Worm (Caenorhabditis elegans) whole organism, L1 larva: ENCODE measurements around the gene irld-49.
A peak's percentile ranks its signal among the peaks of the same experiment; 100 is the strongest.

ENCODE experiments used
- F16B12.6 ChIP-seq: fragments of 150-350 bp; optimal IDR thresholded peaks from 2 replicates; lab custom pipeline; 2014; ENCODE audit warnings: missing biosample characterization, missing genetic modification characterization
- alr-1 ChIP-seq: fragments of 200-800 bp; sonication (Bioruptor generic); optimal IDR thresholded peaks from 2 replicates; lab custom pipeline; 2018; ENCODE audit warnings: borderline replicate concordance, mild to moderate bottlenecking, missing genetic modification characterization, missing compliant biosample characterization
- ama-1 ChIP-seq: fragments of 150-350 bp; optimal IDR thresholded peaks from 2 replicates; lab custom pipeline; 2014
- ceh-63 ChIP-seq: fragments of 200-800 bp; sonication (Bioruptor generic); optimal IDR thresholded peaks from 2 replicates; lab custom pipeline; 2018; ENCODE audit warnings: mild to moderate bottlenecking, missing genetic modification characterization, missing compliant biosample characterization
- ceh-82 ChIP-seq, 3 experiments: fragments of 150-350 bp in 1 of 3; sonication (generic microtip) in 2 of 3; optimal IDR thresholded peaks; 2 replicates each; lab custom pipeline; 2014 to 2017; ENCODE audit warnings: missing biosample characterization in 3 of 3, missing genetic modification characterization in 3 of 3
- ceh-88 ChIP-seq: fragments of 200-800 bp; sonication (Bioruptor generic); IDR thresholded peaks from 2 replicates; pipeline ENCODE4 v1.3.6; 2022; ENCODE audit warnings: missing genetic modification characterization, missing compliant biosample characterization
- ces-1 ChIP-seq: fragments of 150-350 bp; optimal IDR thresholded peaks from 2 replicates; lab custom pipeline; 2014; ENCODE audit warnings: missing biosample characterization, missing genetic modification reagents, missing genetic modification characterization
- efl-1 ChIP-seq, 4 experiments: fragments of 150-350 bp; optimal IDR thresholded peaks in 3 of 4; peaks in 1 of 4; 1 replicate in 1 of 4; 2 replicates in 3 of 4; lab custom pipeline; 2014; ENCODE audit warnings: missing biosample characterization in 2 of 4, missing genetic modification characterization in 2 of 4, missing genetic modification reagents in 2 of 4
- egl-27 ChIP-seq, 2 experiments: fragments of 150-350 bp in 1 of 2; sonication (generic microtip); optimal IDR thresholded peaks; 3 replicates each; lab custom pipeline; 2017 to 2018; ENCODE audit warnings: missing biosample characterization in 2 of 2, missing genetic modification characterization in 2 of 2, missing genetic modification reagents in 2 of 2
- elt-2 ChIP-seq: sonication (generic microtip); optimal IDR thresholded peaks from 2 replicates; lab custom pipeline; 2016; ENCODE audit warnings: missing genetic modification characterization, mild to moderate bottlenecking, inconsistent platforms, missing compliant biosample characterization, missing genetic modification reagents
- elt-3 ChIP-seq, 6 experiments: fragments of 150-350 bp in 1 of 6; sonication (generic microtip); optimal IDR thresholded peaks; 2 replicates each; lab custom pipeline; 2017 to 2018; ENCODE audit warnings: missing biosample characterization in 6 of 6, missing genetic modification characterization in 6 of 6, inconsistent platforms in 1 of 6
- fkh-4 ChIP-seq: sonication (generic microtip); optimal IDR thresholded peaks from 2 replicates; lab custom pipeline; 2016; ENCODE audit warnings: missing compliant biosample characterization, missing genetic modification characterization, borderline replicate concordance
- grh-1 ChIP-seq: fragments of 200-800 bp; sonication (Bioruptor generic); IDR thresholded peaks from 2 replicates; pipeline ENCODE4 v1.3.6; 2022; ENCODE audit warnings: missing genetic modification reagents, missing genetic modification characterization, missing compliant biosample characterization
- hlh-17 ChIP-seq: fragments of 200-800 bp; sonication (Bioruptor generic); optimal IDR thresholded peaks from 2 replicates; lab custom pipeline; 2018; ENCODE audit warnings: missing genetic modification characterization, mild to moderate bottlenecking, missing compliant biosample characterization, moderate library complexity, borderline replicate concordance
- hpl-2 ChIP-seq: fragments of 150-350 bp; optimal IDR thresholded peaks from 2 replicates; lab custom pipeline; 2014; ENCODE audit warnings: missing biosample characterization, missing genetic modification reagents, missing genetic modification characterization
- irx-1 ChIP-seq: sonication (generic microtip); optimal IDR thresholded peaks from 2 replicates; lab custom pipeline; 2016; ENCODE audit warnings: missing genetic modification characterization, missing compliant biosample characterization
- jun-1 ChIP-seq: fragments of 150-350 bp; optimal IDR thresholded peaks from 2 replicates; lab custom pipeline; 2014; ENCODE audit warnings: missing biosample characterization, missing genetic modification reagents, missing genetic modification characterization
- lin-13 ChIP-seq: fragments of 150-350 bp; optimal IDR thresholded peaks from 2 replicates; lab custom pipeline; 2014; ENCODE audit warnings: missing biosample characterization, missing genetic modification reagents, missing genetic modification characterization
- lin-14 ChIP-seq: fragments of 200-800 bp; sonication (Bioruptor generic); optimal IDR thresholded peaks from 2 replicates; lab custom pipeline; 2018; ENCODE audit warnings: mild to moderate bottlenecking, missing genetic modification characterization, moderate library complexity, missing compliant biosample characterization
- lin-15B ChIP-seq: fragments of 150-350 bp; sonication (generic microtip); optimal IDR thresholded peaks from 3 replicates; lab custom pipeline; 2014; ENCODE audit warnings: missing biosample characterization, missing genetic modification characterization
- lsy-2 ChIP-seq, 2 experiments: fragments of 150-350 bp; optimal IDR thresholded peaks; 2 replicates each; lab custom pipeline; 2014; ENCODE audit warnings: missing biosample characterization in 2 of 2, missing genetic modification characterization in 2 of 2
- mdl-1 ChIP-seq, 2 experiments: fragments of 150-350 bp; optimal IDR thresholded peaks; 2 replicates each; lab custom pipeline; 2014 to 2017; ENCODE audit warnings: missing biosample characterization in 2 of 2, missing genetic modification characterization in 2 of 2, inconsistent platforms in 1 of 2
- mef-2 ChIP-seq: fragments of 150-350 bp; optimal IDR thresholded peaks from 2 replicates; lab custom pipeline; 2014; ENCODE audit warnings: missing biosample characterization, missing genetic modification characterization
- nhr-11 ChIP-seq: fragments of 150-350 bp; optimal IDR thresholded peaks from 2 replicates; lab custom pipeline; 2014; ENCODE audit warnings: missing biosample characterization, missing genetic modification characterization
- nhr-19 ChIP-seq: fragments of 200-800 bp; sonication (Bioruptor generic); conservative IDR thresholded peaks from 2 replicates; pipeline ENCODE4 v1.3.6; 2022; ENCODE audit warnings: missing genetic modification characterization, missing compliant biosample characterization
- nhr-71 ChIP-seq: sonication (generic microtip); optimal IDR thresholded peaks from 2 replicates; lab custom pipeline; 2016; ENCODE audit warnings: mild to moderate bottlenecking, missing genetic modification characterization, moderate library complexity, missing compliant biosample characterization
- nhr-76 ChIP-seq: sonication (generic microtip); optimal IDR thresholded peaks from 2 replicates; lab custom pipeline; 2017; ENCODE audit warnings: missing biosample characterization, missing genetic modification characterization
- nhr-90 ChIP-seq: sonication (generic microtip); optimal IDR thresholded peaks from 2 replicates; lab custom pipeline; 2016; ENCODE audit warnings: mild to moderate bottlenecking, missing genetic modification characterization, missing compliant biosample characterization; ENCODE audit not compliant: poor library complexity
- snpc-4 ChIP-seq: fragments of 150-350 bp; optimal IDR thresholded peaks from 2 replicates; lab custom pipeline; 2014; ENCODE audit warnings: missing biosample characterization, missing genetic modification characterization
- swsn-7 ChIP-seq: sonication (generic microtip); optimal IDR thresholded peaks from 2 replicates; lab custom pipeline; 2016; ENCODE audit warnings: missing genetic modification characterization, missing compliant biosample characterization
- unc-130 ChIP-seq: fragments of 150-350 bp; optimal IDR thresholded peaks from 2 replicates; lab custom pipeline; 2017; ENCODE audit warnings: missing biosample characterization, missing genetic modification characterization, inconsistent platforms
- vab-15 ChIP-seq: sonication (generic microtip); optimal IDR thresholded peaks from 2 replicates; lab custom pipeline; 2017; ENCODE audit warnings: missing genotype, mild to moderate bottlenecking, missing genetic modification characterization, missing compliant biosample characterization
- zip-4 ChIP-seq: fragments of 200-800 bp; sonication (Bioruptor generic); optimal IDR thresholded peaks from 2 replicates; lab custom pipeline; 2018; ENCODE audit warnings: mild to moderate bottlenecking, missing genetic modification characterization, moderate library complexity, missing compliant biosample characterization

The irld-49 gene

ce11 chrII:2979061-2979460 is 35.1 kb downstream of the irld-49 start:
- TF ChIP-seq efl-1 (optimal IDR thresholded peaks at IDR 0.05; lab: Kevin White, UChicago) (no peak), efl-1 (GFP tag; optimal IDR thresholded peaks at IDR 0.05 in 1 of 2; lab: Kevin White, UChicago) (no peak), lin-14 (no peak), ama-1 (no peak), ces-1 (no peak), fkh-4 (no peak), mef-2 (tag; lab: Kevin White, UChicago) (no peak), nhr-76 (tag; lab: Kevin White, UChicago) (no peak), nhr-19 (GFP tag; lab: Robert Waterston, UW) (no peak), lin-13 (no peak), elt-3 (tag; optimal IDR thresholded peaks at IDR 0.05; lab: Kevin White, UChicago) (no peak), ceh-63 (GFP tag; lab: Kevin White, UChicago) (no peak), zip-4 (GFP tag; lab: Kevin White, UChicago) (no peak), ceh-88 (GFP tag; lab: Robert Waterston, UW) (no peak), elt-2 (tag; lab: Kevin White, UChicago) (no peak), nhr-71 (tag; lab: Kevin White, UChicago) (no peak), hpl-2 (GFP tag; lab: Kevin White, UChicago) (no peak), swsn-7 (tag; lab: Kevin White, UChicago) (no peak)

- TF ChIP-seq unc-130 (tag; lab: Kevin White, UChicago) (no peak), hlh-17 (GFP tag; lab: Kevin White, UChicago) (no peak), vab-15 (tag; lab: Kevin White, UChicago) (no peak), irx-1 (no peak), elt-3 (tag; optimal IDR thresholded peaks at IDR 0.05; lab: Kevin White, UChicago) (no peak), nhr-11 (no peak), nhr-76 (tag; lab: Kevin White, UChicago) (no peak), lin-15B (tag; lab: Kevin White, UChicago) (no peak), lin-14 (no peak)
- TF ChIP-seq, all 84 proteins: peak for 0
Observed at ce11 chrII:2984383-2984782, 40.4 kb downstream of the irld-49 start.

- TF ChIP-seq grh-1 (GFP tag; lab: Robert Waterston, UW) (no peak), alr-1 (tag; lab: Kevin White, UChicago) (no peak), nhr-90 (no peak), lsy-2 (tag; optimal IDR thresholded peaks at IDR 0.05; lab: Kevin White, UChicago) (no peak), ceh-82 (tag; optimal IDR thresholded peaks at IDR 0.05; lab: Kevin White, UChicago) (no peak), lin-13 (no peak), egl-27 (tag; optimal IDR thresholded peaks at IDR 0.05; lab: Kevin White, UChicago) (no peak), elt-3 (tag; optimal IDR thresholded peaks at IDR 0.05; lab: Kevin White, UChicago) (no peak), ceh-63 (GFP tag; lab: Kevin White, UChicago) (no peak), hpl-2 (GFP tag; lab: Kevin White, UChicago) (no peak)
Observed at ce11 chrII:2985446-2985845, 41.5 kb downstream of the irld-49 start.

- TF ChIP-seq elt-2 (tag; lab: Kevin White, UChicago) (no peak), snpc-4 (tag; lab: Kevin White, UChicago) (peak; percentile 47), lin-14 (no peak), egl-27 (tag; optimal IDR thresholded peaks at IDR 0.05; lab: Kevin White, UChicago) (no peak), mdl-1 (tag; optimal IDR thresholded peaks at IDR 0.05; lab: Kevin White, UChicago) (no peak), jun-1 (tag; lab: Kevin White, UChicago) (no peak), F16B12.6 (no peak)
- TF ChIP-seq, all 84 proteins: peak for 1
Observed at ce11 chrII:2985935-2986498, 42.0 kb downstream of the irld-49 start.
